Worm (Caenorhabditis elegans): ENCODE results near the gene F53F8.6.
A peak's percentile ranks its signal among the peaks of the same experiment; 100 is the strongest.

F53F8.6 gene

ce11 chrV:20655174-20655573 lies 48.9 kb upstream of the F53F8.6 start:
- TF ChIP-seq F49E8.2 (tag; optimal IDR thresholded peaks at IDR 0.05; ENCODE audit: borderline replicate concordance) = no peak
- no peak for TF ChIP-seq ztf-11 (tag; optimal IDR thresholded peaks at IDR 0.05)
- no peak for TF ChIP-seq snpc-1.2 (GFP tag; IDR thresholded peaks at IDR 0.05)
- TF ChIP-seq gei-8 (GFP tag; optimal IDR thresholded peaks at IDR 0.05) = no peak

- TF ChIP-seq lin-1 (GFP tag; IDR thresholded peaks at IDR 0.05) = no peak
- peak in 1 of 2 experiments; percentile 35 for TF ChIP-seq unc-62 (GFP tag; optimal IDR thresholded peaks at IDR 0.05 in 1 of 2)
- no peak for TF ChIP-seq unc-62 (tag; optimal IDR thresholded peaks at IDR 0.05)
Measured at ce11 chrV:20656626-20657025, 47.4 kb upstream of the F53F8.6 start.

ce11 chrV:20660025-20660424 lies 44.0 kb upstream of the F53F8.6 start, which contains the start of gene W01F3.2:
Gene W01F3.2 (plus strand): TSS chrV:20660325.
- TF ChIP-seq dmd-6 (GFP tag; IDR thresholded peaks at IDR 0.05) = peak; percentile 14; the same call in 1 of the 2 replicates
- TF ChIP-seq hlh-30 (tag; optimal IDR thresholded peaks at IDR 0.05; ENCODE audit: insufficient read depth) = peak; percentile 29
- no peak for TF ChIP-seq daf-8 (GFP tag; IDR thresholded peaks at IDR 0.05)
- peak; percentile 21 for TF ChIP-seq hlh-11 (tag; optimal IDR thresholded peaks at IDR 0.05)
- peak; percentile 36 for TF ChIP-seq nhr-28 (tag; optimal IDR thresholded peaks at IDR 0.05)

ce11 chrV:20662474-20662873 lies 41.6 kb upstream of the F53F8.6 start:
- TF ChIP-seq F26F4.8 (GFP tag; conservative IDR thresholded peaks at IDR 0.05) (no peak), unc-62 (GFP tag; optimal IDR thresholded peaks at IDR 0.05 in 1 of 2) (peak in 1 of 2 experiments; percentile 15), unc-62 (tag; optimal IDR thresholded peaks at IDR 0.05) (no peak)

ce11 chrV:20663736-20664135 lies 40.3 kb upstream of the F53F8.6 start:
- TF ChIP-seq sdz-12 (GFP tag; optimal IDR thresholded peaks at IDR 0.05) = no peak
- no peak for TF ChIP-seq hmg-1.1 (GFP tag; IDR thresholded peaks at IDR 0.05)
- TF ChIP-seq gei-8 (GFP tag; optimal IDR thresholded peaks at IDR 0.05) = no peak
- TF ChIP-seq aha-1 (tag) = peak; percentile 55

ce11 chrV:20664930-20665329 lies 39.1 kb upstream of the F53F8.6 start:
- no peak for TF ChIP-seq F49E8.2 (tag; optimal IDR thresholded peaks at IDR 0.05; ENCODE audit: borderline replicate concordance)
- no peak for TF ChIP-seq hlh-30 (tag; optimal IDR thresholded peaks at IDR 0.05; ENCODE audit: insufficient read depth)
- no peak for TF ChIP-seq duxl-1 (tag; optimal IDR thresholded peaks at IDR 0.05; ENCODE audit: poor library complexity)
- TF ChIP-seq ctbp-1 (GFP tag; IDR thresholded peaks at IDR 0.05) = no peak
- peak; percentile 5 for TF ChIP-seq hlh-11 (tag; optimal IDR thresholded peaks at IDR 0.05)
- TF ChIP-seq zag-1 (tag; optimal IDR thresholded peaks at IDR 0.05) = no peak
- no peak for TF ChIP-seq nhr-25 (tag; optimal IDR thresholded peaks at IDR 0.05; ENCODE audit: borderline replicate concordance, insufficient read depth)
- TF ChIP-seq nhr-76 (tag; optimal IDR thresholded peaks at IDR 0.05) = no peak
- no peak for TF ChIP-seq mxl-2 (GFP tag; conservative IDR thresholded peaks at IDR 0.05)
- TF ChIP-seq aha-1 (tag) = peak; percentile 40
- TF ChIP-seq lin-13 (GFP tag; optimal IDR thresholded peaks at IDR 0.05) = no peak
- no peak for TF ChIP-seq daf-16 (GFP tag; optimal IDR thresholded peaks at IDR 0.05)
- TF ChIP-seq daf-16 (tag; optimal IDR thresholded peaks at IDR 0.05) = no peak
- TF ChIP-seq lin-29 (GFP tag; IDR thresholded peaks at IDR 0.05) = no peak
- TF ChIP-seq dmd-9 (GFP tag; IDR thresholded peaks at IDR 0.05) = no peak

- TF ChIP-seq ztf-7 (tag; optimal IDR thresholded peaks at IDR 0.05) (no peak), aha-1 (tag) (peak; percentile 33)
Measured at ce11 chrV:20666905-20667304, 37.1 kb upstream of the F53F8.6 start, which contains the start of gene mlt-11. Gene mlt-11 (plus strand): TSS chrV:20667205.

Measured in whole organism, L4 larva.